Fruit fly (Drosophila melanogaster): ENCODE measurements around the gene CG42818.
A peak's percentile ranks its signal among the peaks of the same experiment; 100 is the strongest.

Gene CG42818

dm6 chr2L:16257227-16258071 is 15.7 kb downstream of the CG42818 start, which contains the start of the genes PRL-1 and EndoGI (continued):
- peak; percentile 67 for TF ChIP-seq oc (tag; optimal IDR thresholded peaks at IDR 0.05)
- TF ChIP-seq CG7372 (GFP tag; IDR thresholded peaks at IDR 0.05): 0 out of 2 replicates have a peak, but pooled peaks have one; percentile 51
- no peak for TF ChIP-seq kni (GFP tag; optimal IDR thresholded peaks at IDR 0.05)
- TF ChIP-seq tio (GFP tag; optimal IDR thresholded peaks at IDR 0.05): no peak
- TF ChIP-seq twi (tag; optimal IDR thresholded peaks at IDR 0.05): peak; percentile 54
- TF ChIP-seq CrebB (tag; optimal IDR thresholded peaks at IDR 0.05): peak; percentile 73
- TF ChIP-seq CG4328 (GFP tag; optimal IDR thresholded peaks at IDR 0.05): peak; percentile 71
- TF ChIP-seq CG4424 (GFP tag; optimal IDR thresholded peaks at IDR 0.05): peak; percentile 63
- TF ChIP-seq Spps (tag; optimal IDR thresholded peaks at IDR 0.05): peak; percentile 42
- TF ChIP-seq CG12071 (GFP tag; optimal IDR thresholded peaks at IDR 0.05): no peak
- peak; percentile 88 for TF ChIP-seq Awh (GFP tag; IDR thresholded peaks at IDR 0.05)
- no peak for TF ChIP-seq CG15073 (GFP tag; optimal IDR thresholded peaks at IDR 0.05)
- peak; percentile 88 for TF ChIP-seq CG13296 (GFP tag; optimal IDR thresholded peaks at IDR 0.05)
- TF ChIP-seq Pdp1 (GFP tag; optimal IDR thresholded peaks at IDR 0.05): peak in 1 of 2 experiments; percentile 57
- TF ChIP-seq CG17359 (tag; optimal IDR thresholded peaks at IDR 0.05): peak; percentile 68
- peak; percentile 85 for TF ChIP-seq ci (GFP tag; IDR thresholded peaks at IDR 0.05)
- no peak for TF ChIP-seq wor (GFP tag; IDR thresholded peaks at IDR 0.05)
- no peak for TF ChIP-seq Atf-2 (GFP tag; optimal IDR thresholded peaks at IDR 0.05)
- TF ChIP-seq CG1602 (GFP tag; optimal IDR thresholded peaks at IDR 0.05): peak; percentile 64
- peak; percentile 76 for TF ChIP-seq Blimp-1 (GFP tag; optimal IDR thresholded peaks at IDR 0.05)
- TF ChIP-seq CG4617 (GFP tag; optimal IDR thresholded peaks at IDR 0.05; ENCODE audit: borderline replicate concordance): peak; percentile 81
- peak; percentile 57; the same call in 1 of the 2 replicates for TF ChIP-seq sens-2 (GFP tag; IDR thresholded peaks at IDR 0.05)
- peak; percentile 70; the same call in 1 of the 2 replicates for TF ChIP-seq CG10366 (GFP tag; IDR thresholded peaks at IDR 0.05)
- TF ChIP-seq Six4 (GFP tag; optimal IDR thresholded peaks at IDR 0.05): peak; percentile 54
- peak in 1 of 2 experiments; percentile 26 for TF ChIP-seq Hr78 (GFP tag; optimal IDR thresholded peaks at IDR 0.05)
- peak; percentile 85 for TF ChIP-seq gcm (GFP tag; optimal IDR thresholded peaks at IDR 0.05)
- no peak for TF ChIP-seq D19B (GFP tag; optimal IDR thresholded peaks at IDR 0.05)
- TF ChIP-seq Sin3A (optimal IDR thresholded peaks at IDR 0.05): peak; percentile 20
- TF ChIP-seq CG13894 (tag; optimal IDR thresholded peaks at IDR 0.05): peak; percentile 79
- peak; percentile 97 for TF ChIP-seq sna (GFP tag; IDR thresholded peaks at IDR 0.05; ENCODE audit: partially characterized antibody)
- TF ChIP-seq zfh2 (GFP tag; optimal IDR thresholded peaks at IDR 0.05): peak; percentile 50
- no peak for TF ChIP-seq crc (GFP tag; optimal IDR thresholded peaks at IDR 0.05)
- TF ChIP-seq CG3281 (GFP tag; optimal IDR thresholded peaks at IDR 0.05): peak; percentile 77
- peak; percentile 71 for TF ChIP-seq CG2120 (GFP tag; optimal IDR thresholded peaks at IDR 0.05)
- TF ChIP-seq Drgx (GFP tag; IDR thresholded peaks at IDR 0.05): peak; percentile 86
- peak; percentile 96 for TF ChIP-seq cg (GFP tag; optimal IDR thresholded peaks at IDR 0.05)
- no peak for TF ChIP-seq jing (GFP tag; optimal IDR thresholded peaks at IDR 0.05)
- peak; percentile 67 for TF ChIP-seq CG6683 (GFP tag; optimal IDR thresholded peaks at IDR 0.05)
- TF ChIP-seq emc (GFP tag; optimal IDR thresholded peaks at IDR 0.05): no peak
- TF ChIP-seq amos (GFP tag; IDR thresholded peaks at IDR 0.05; ENCODE audit: partially characterized antibody): peak; percentile 100
- TF ChIP-seq CG17568 (GFP tag; optimal IDR thresholded peaks at IDR 0.05): peak; percentile 89
- TF ChIP-seq CG15601 (tag; optimal IDR thresholded peaks at IDR 0.05): peak; percentile 76
- peak; percentile 99 for TF ChIP-seq HLH4C (GFP tag; IDR thresholded peaks at IDR 0.05; ENCODE audit: partially characterized antibody)
- peak; percentile 77 for TF ChIP-seq Ptx1 (GFP tag; IDR thresholded peaks at IDR 0.05)
- no peak for TF ChIP-seq CG12236 (GFP tag; optimal IDR thresholded peaks at IDR 0.05)
- TF ChIP-seq CG2202 (tag; optimal IDR thresholded peaks at IDR 0.05): no peak
- peak; percentile 87 for TF ChIP-seq Fer3 (tag; optimal IDR thresholded peaks at IDR 0.05)
- peak; percentile 94 for TF ChIP-seq PHDP (tag; optimal IDR thresholded peaks at IDR 0.05)
